Worm (Caenorhabditis elegans) whole organism, L1 larva: ENCODE data around the gene T04C12.1.
A peak's percentile ranks its signal among the peaks of the same experiment; 100 is the strongest.

ENCODE experiments used
- ceh-82 ChIP-seq, 3 experiments: fragments of 150-350 bp in 1 of 3; sonication (generic microtip) in 2 of 3; optimal IDR thresholded peaks; 2 replicates each; lab custom pipeline; 2014 to 2017; ENCODE audit warnings: missing biosample characterization in 3 of 3, missing genetic modification characterization in 3 of 3
- ceh-90 ChIP-seq: sonication (generic microtip); optimal IDR thresholded peaks from 2 replicates; lab custom pipeline; 2016; ENCODE audit warnings: missing genetic modification characterization, missing compliant biosample characterization
- dsc-1 ChIP-seq: sonication (generic microtip); optimal IDR thresholded peaks from 2 replicates; lab custom pipeline; 2016; ENCODE audit warnings: mild to moderate bottlenecking, missing genetic modification characterization, missing compliant biosample characterization
- elt-3 ChIP-seq, 6 experiments: fragments of 150-350 bp in 1 of 6; sonication (generic microtip); optimal IDR thresholded peaks; 2 replicates each; lab custom pipeline; 2017 to 2018; ENCODE audit warnings: missing biosample characterization in 6 of 6, missing genetic modification characterization in 6 of 6, inconsistent platforms in 1 of 6
- fkh-10 ChIP-seq: sonication (generic microtip); optimal IDR thresholded peaks from 2 replicates; lab custom pipeline; 2017; ENCODE audit warnings: missing biosample characterization, missing genetic modification reagents, missing genetic modification characterization
- fos-1 ChIP-seq: fragments of 150-350 bp; optimal IDR thresholded peaks from 2 replicates; lab custom pipeline; 2014; ENCODE audit warnings: missing biosample characterization, missing genetic modification characterization
- lsy-2 ChIP-seq, 2 experiments: fragments of 150-350 bp; optimal IDR thresholded peaks; 2 replicates each; lab custom pipeline; 2014; ENCODE audit warnings: missing biosample characterization in 2 of 2, missing genetic modification characterization in 2 of 2
- nhr-12 ChIP-seq: sonication (generic microtip); optimal IDR thresholded peaks from 2 replicates; lab custom pipeline; 2017; ENCODE audit warnings: missing biosample characterization, missing genetic modification characterization
- nhr-20 ChIP-seq: sonication (generic microtip); optimal IDR thresholded peaks from 2 replicates; lab custom pipeline; 2016; ENCODE audit warnings: mild to moderate bottlenecking, missing genetic modification characterization, missing compliant biosample characterization
- rnt-1 ChIP-seq: sonication (generic microtip); optimal IDR thresholded peaks from 2 replicates; lab custom pipeline; 2016; ENCODE audit warnings: mild to moderate bottlenecking, missing genetic modification characterization, moderate library complexity, missing compliant biosample characterization
- unc-62 ChIP-seq: fragments of 150-350 bp; optimal IDR thresholded peaks from 2 replicates; lab custom pipeline; 2014; ENCODE audit warnings: missing biosample characterization, missing genetic modification reagents, missing genetic modification characterization

- TF ChIP-seq unc-62, result no peak
- peak; percentile 67 for TF ChIP-seq dsc-1 (tag; lab: Kevin White, UChicago)
- no peak for TF ChIP-seq nhr-12
- TF ChIP-seq fkh-10 (GFP tag; lab: Kevin White, UChicago), result no peak
- TF ChIP-seq fos-1 (tag; lab: Kevin White, UChicago), result peak; percentile 12
- TF ChIP-seq ceh-82 (tag; optimal IDR thresholded peaks at IDR 0.05; lab: Kevin White, UChicago), result peak; percentile 1 to 55 (median 34)
- no peak for TF ChIP-seq elt-3 (tag; optimal IDR thresholded peaks at IDR 0.05; lab: Kevin White, UChicago)
- TF ChIP-seq lsy-2 (tag; optimal IDR thresholded peaks at IDR 0.05; lab: Kevin White, UChicago), result peak; percentile 32 to 44
- TF ChIP-seq ceh-90, result no peak
- peak; percentile 88 for TF ChIP-seq rnt-1 (tag; lab: Kevin White, UChicago)
- TF ChIP-seq nhr-20, result peak; percentile 80
These were observed 23.4 kb upstream of the T04C12.1 start for ce11 chrV:11082475-11082874.
